Worm (Caenorhabditis elegans) whole organism, late embryonic: Measurements from ENCODE around the gene C11H1.5.

ENCODE experiments used
- C38D4.7 ChIP-seq: fragments of 200-800 bp; sonication (Bioruptor generic); optimal IDR thresholded peaks from 2 replicates; lab custom pipeline; 2018; ENCODE audit warnings: mild to moderate bottlenecking, missing genetic modification characterization, moderate library complexity, missing compliant biosample characterization
- K02D7.2 ChIP-seq: sonication (generic microtip); optimal IDR thresholded peaks from 2 replicates; lab custom pipeline; 2017; ENCODE audit warnings: mild to moderate bottlenecking, missing genetic modification characterization, missing compliant biosample characterization
- K09A11.1 ChIP-seq: sonication (generic microtip); optimal IDR thresholded peaks from 2 replicates; lab custom pipeline; 2017; ENCODE audit warnings: antibody characterized with exemption, mild to moderate bottlenecking, missing genetic modification characterization, missing compliant biosample characterization; ENCODE audit not compliant: insufficient read depth
- T23F11.4 ChIP-seq: fragments of 200-800 bp; sonication (Bioruptor generic); optimal IDR thresholded peaks from 2 replicates; lab custom pipeline; 2018; ENCODE audit warnings: mild to moderate bottlenecking, missing genetic modification characterization, missing compliant biosample characterization
- Y22D7AL.16 ChIP-seq: sonication (generic microtip); optimal IDR thresholded peaks from 2 replicates; lab custom pipeline; 2016; ENCODE audit warnings: missing genetic modification characterization, missing compliant biosample characterization
- ceh-18 ChIP-seq: sonication (generic microtip); optimal IDR thresholded peaks from 2 replicates; lab custom pipeline; 2016; ENCODE audit warnings: missing genetic modification characterization, missing compliant biosample characterization
- ceh-2 ChIP-seq: sonication (generic microtip); optimal IDR thresholded peaks from 2 replicates; lab custom pipeline; 2016; ENCODE audit warnings: missing genotype, missing genetic modification characterization, missing compliant biosample characterization
- ceh-24 ChIP-seq: sonication (generic microtip); optimal IDR thresholded peaks from 2 replicates; lab custom pipeline; 2016; ENCODE audit warnings: mild to moderate bottlenecking, missing genetic modification characterization, missing compliant biosample characterization
- ceh-34 ChIP-seq: sonication (generic microtip); optimal IDR thresholded peaks from 2 replicates; lab custom pipeline; 2016; ENCODE audit warnings: mild to moderate bottlenecking, missing genetic modification characterization, missing compliant biosample characterization
- ceh-45 ChIP-seq: fragments of 200-800 bp; sonication (Bioruptor generic); IDR thresholded peaks from 2 replicates; pipeline ENCODE4 v1.3.6; 2022; ENCODE audit warnings: missing genetic modification reagents, missing genetic modification characterization, missing compliant biosample characterization
- ceh-48 ChIP-seq: sonication (generic microtip); optimal IDR thresholded peaks from 2 replicates; lab custom pipeline; 2016; ENCODE audit warnings: missing genetic modification characterization, inconsistent platforms, missing compliant biosample characterization
- ceh-6 ChIP-seq: fragments of 200-800 bp; sonication (Bioruptor generic); optimal IDR thresholded peaks from 2 replicates; lab custom pipeline; 2018; ENCODE audit warnings: mild to moderate bottlenecking, missing genetic modification characterization, missing compliant biosample characterization
- ceh-9 ChIP-seq: sonication (generic microtip); optimal IDR thresholded peaks from 2 replicates; lab custom pipeline; 2016; ENCODE audit warnings: mild to moderate bottlenecking, missing genetic modification characterization, inconsistent platforms, missing compliant biosample characterization
- che-1 ChIP-seq: sonication (generic microtip); optimal IDR thresholded peaks from 2 replicates; lab custom pipeline; 2016; ENCODE audit warnings: mild to moderate bottlenecking, missing genetic modification characterization, missing compliant biosample characterization
- dmd-4 ChIP-seq: sonication (generic microtip); optimal IDR thresholded peaks from 2 replicates; lab custom pipeline; 2016; ENCODE audit warnings: borderline replicate concordance, missing genetic modification characterization, missing compliant biosample characterization
- dve-1 ChIP-seq: sonication (generic microtip); optimal IDR thresholded peaks from 2 replicates; lab custom pipeline; 2017; ENCODE audit warnings: antibody characterized with exemption, mild to moderate bottlenecking, missing genetic modification characterization, missing compliant biosample characterization
- elt-4 ChIP-seq: sonication (generic microtip); optimal IDR thresholded peaks from 2 replicates; lab custom pipeline; 2016; ENCODE audit warnings: missing genetic modification characterization, missing compliant biosample characterization
- ets-4 ChIP-seq: sonication (generic microtip); optimal IDR thresholded peaks from 2 replicates; lab custom pipeline; 2016; ENCODE audit warnings: missing genetic modification characterization, missing compliant biosample characterization
- eyg-1 ChIP-seq: sonication (generic microtip); optimal IDR thresholded peaks from 2 replicates; lab custom pipeline; 2016; ENCODE audit warnings: missing genotype, missing genetic modification characterization, missing compliant biosample characterization
- fax-1 ChIP-seq: sonication (generic microtip); optimal IDR thresholded peaks from 2 replicates; lab custom pipeline; 2016; ENCODE audit warnings: missing genotype, missing genetic modification characterization, missing compliant biosample characterization
- fkh-10 ChIP-seq: fragments of 150-350 bp; optimal IDR thresholded peaks from 2 replicates; lab custom pipeline; 2014; ENCODE audit warnings: missing biosample characterization, missing genetic modification reagents, missing genetic modification characterization
- fkh-6 ChIP-seq: sonication (generic microtip); optimal IDR thresholded peaks from 2 replicates; lab custom pipeline; 2016; ENCODE audit warnings: missing genetic modification characterization, missing compliant biosample characterization
- hlh-13 ChIP-seq: fragments of 200-800 bp; sonication (Bioruptor generic); optimal IDR thresholded peaks from 2 replicates; lab custom pipeline; 2018; ENCODE audit warnings: mild to moderate bottlenecking, missing genetic modification characterization, missing compliant biosample characterization
- hlh-30 ChIP-seq: sonication (generic microtip); optimal IDR thresholded peaks from 2 replicates; lab custom pipeline; 2017; ENCODE audit warnings: antibody characterized with exemption, missing genetic modification characterization, missing compliant biosample characterization; ENCODE audit not compliant: insufficient read depth
- hlh-6 ChIP-seq: sonication (generic microtip); optimal IDR thresholded peaks from 2 replicates; lab custom pipeline; 2016; ENCODE audit warnings: missing genotype, missing genetic modification characterization, missing compliant biosample characterization
- lim-6 ChIP-seq: sonication (generic microtip); optimal IDR thresholded peaks from 2 replicates; lab custom pipeline; 2016; ENCODE audit warnings: missing genetic modification characterization, missing compliant biosample characterization
- madf-2 ChIP-seq: sonication (generic microtip); optimal IDR thresholded peaks from 2 replicates; lab custom pipeline; 2017; ENCODE audit warnings: missing genetic modification characterization, missing compliant biosample characterization
- mec-3 ChIP-seq: sonication (generic microtip); optimal IDR thresholded peaks from 2 replicates; lab custom pipeline; 2016; ENCODE audit warnings: borderline replicate concordance, missing genetic modification characterization, missing compliant biosample characterization
- nfya-1 ChIP-seq: sonication (generic microtip); optimal IDR thresholded peaks from 2 replicates; lab custom pipeline; 2017; ENCODE audit warnings: missing genetic modification characterization, mild to moderate bottlenecking, missing compliant biosample characterization, antibody characterized with exemption, moderate library complexity
- nhr-232 ChIP-seq: sonication (generic microtip); optimal IDR thresholded peaks from 2 replicates; lab custom pipeline; 2016; ENCODE audit warnings: missing genetic modification characterization, missing compliant biosample characterization
- npax-4 ChIP-seq: sonication (generic microtip); optimal IDR thresholded peaks from 2 replicates; lab custom pipeline; 2016; ENCODE audit warnings: missing genetic modification characterization, missing compliant biosample characterization
- pag-3 ChIP-seq: sonication (generic microtip); optimal IDR thresholded peaks from 2 replicates; lab custom pipeline; 2016; ENCODE audit warnings: missing compliant biosample characterization, missing genetic modification characterization, borderline replicate concordance
- pat-9 ChIP-seq: fragments of 200-800 bp; sonication (Bioruptor generic); optimal IDR thresholded peaks from 2 replicates; lab custom pipeline; 2018; ENCODE audit warnings: mild to moderate bottlenecking, missing genetic modification characterization, moderate library complexity, missing compliant biosample characterization
- pax-1 ChIP-seq: fragments of 150-350 bp; optimal IDR thresholded peaks from 2 replicates; lab custom pipeline; 2014; ENCODE audit warnings: missing biosample characterization, missing genetic modification characterization
- pha-4 ChIP-seq: fragments of 150-350 bp; optimal IDR thresholded peaks from 2 replicates; lab custom pipeline; 2018; ENCODE audit warnings: missing biosample characterization, missing genetic modification reagents, missing genetic modification characterization
- pqm-1 ChIP-seq: sonication (generic microtip); optimal IDR thresholded peaks from 2 replicates; lab custom pipeline; 2016; ENCODE audit warnings: missing genetic modification characterization, missing compliant biosample characterization
- pros-1 ChIP-seq: fragments of 150-350 bp; optimal IDR thresholded peaks from 2 replicates; lab custom pipeline; 2014; ENCODE audit warnings: missing biosample characterization, missing genetic modification reagents, missing genetic modification characterization
- ref-2 ChIP-seq: sonication (generic microtip); optimal IDR thresholded peaks from 2 replicates; lab custom pipeline; 2016; ENCODE audit warnings: missing genetic modification characterization, missing compliant biosample characterization
- sox-2 ChIP-seq: fragments of 200-800 bp; sonication (Bioruptor generic); IDR thresholded peaks from 2 replicates; pipeline ENCODE4 v1.3.6; 2022; ENCODE audit warnings: missing genetic modification reagents, missing genetic modification characterization, missing compliant biosample characterization
- syd-9 ChIP-seq: sonication (generic microtip); optimal IDR thresholded peaks from 2 replicates; lab custom pipeline; 2016; ENCODE audit warnings: mild to moderate bottlenecking, missing genetic modification characterization, moderate library complexity, missing compliant biosample characterization
- tbx-2 ChIP-seq: sonication (generic microtip); optimal IDR thresholded peaks from 2 replicates; lab custom pipeline; 2016; ENCODE audit warnings: missing genetic modification characterization, missing compliant biosample characterization
- tbx-7 ChIP-seq: sonication (generic microtip); optimal IDR thresholded peaks from 2 replicates; lab custom pipeline; 2016; ENCODE audit warnings: missing genotype, missing genetic modification characterization, missing compliant biosample characterization
- ttx-3 ChIP-seq: sonication (generic microtip); optimal IDR thresholded peaks from 2 replicates; lab custom pipeline; 2016; ENCODE audit warnings: missing genetic modification reagents, missing genetic modification characterization, missing compliant biosample characterization
- unc-3 ChIP-seq, 2 experiments: fragments of 200-800 bp in 1 of 2; sonication (Bioruptor generic) in 1 of 2; sonication (generic microtip) in 1 of 2; conservative IDR thresholded peaks in 1 of 2; optimal IDR thresholded peaks in 1 of 2; 2 replicates each; pipeline versions ENCODE4 v1.3.6 to Lab custom; 2016 to 2022; ENCODE audit warnings: missing compliant biosample characterization in 2 of 2, missing genetic modification characterization in 2 of 2, missing genetic modification reagents in 1 of 2
- unc-55 ChIP-seq: sonication (generic microtip); optimal IDR thresholded peaks from 2 replicates; lab custom pipeline; 2017; ENCODE audit warnings: missing biosample characterization, missing genetic modification reagents, missing genetic modification characterization
- unc-86 ChIP-seq: sonication (generic microtip); optimal IDR thresholded peaks from 2 replicates; lab custom pipeline; 2016; ENCODE audit warnings: missing genetic modification characterization, missing compliant biosample characterization
- zip-5 ChIP-seq: sonication (generic microtip); optimal IDR thresholded peaks from 2 replicates; lab custom pipeline; 2016; ENCODE audit warnings: missing genetic modification characterization, missing compliant biosample characterization
- ztf-16 ChIP-seq: sonication (generic microtip); optimal IDR thresholded peaks from 2 replicates; lab custom pipeline; 2017; ENCODE audit warnings: missing genetic modification characterization, missing compliant biosample characterization

C11H1.5 gene

ce11 chrX:14297209-14297608, 5.8 kb downstream of the C11H1.5 start (continued):
- TF ChIP-seq pax-1 (tag; lab: Kevin White, UChicago) (no peak), ceh-34 (tag; lab: Kevin White, UChicago) (peak; percentile 65), eyg-1 (tag; lab: Kevin White, UChicago) (peak; percentile 41)

ce11 chrX:14296559-14296958, 6.4 kb downstream of the C11H1.5 start, which contains the start of gene madd-3:
Gene madd-3 (minus strand): TSS chrX:14296659.
- TF ChIP-seq sox-2 (GFP tag; lab: Robert Waterston, UW) (no peak), ceh-48 (tag; lab: Kevin White, UChicago) (no peak), ceh-6 (GFP tag; lab: Kevin White, UChicago) (no peak), pha-4 (tag; lab: Kevin White, UChicago) (no peak)

ce11 chrX:14292632-14293031, 10.3 kb downstream of the C11H1.5 start:
- TF ChIP-seq hlh-30 (tag; lab: Kevin White, UChicago) (no peak), sox-2 (GFP tag; lab: Robert Waterston, UW) (no peak), dmd-4 (tag; lab: Kevin White, UChicago) (no peak), ceh-9 (no peak), pat-9 (peak; percentile 20), ttx-3 (no peak), K02D7.2 (no peak), ceh-45 (GFP tag; lab: Robert Waterston, UW) (no peak), npax-4 (tag; lab: Kevin White, UChicago) (no peak), pag-3 (tag; lab: Kevin White, UChicago) (no peak), lim-6 (tag; lab: Kevin White, UChicago) (no peak), tbx-2 (tag; lab: Kevin White, UChicago) (peak; percentile 30), K09A11.1 (tag; lab: Kevin White, UChicago) (no peak), ceh-2 (tag; lab: Kevin White, UChicago) (no peak), T23F11.4 (GFP tag; lab: Kevin White, UChicago) (no peak), mec-3 (tag; lab: Kevin White, UChicago) (no peak), nhr-232 (tag; lab: Kevin White, UChicago) (no peak), nfya-1 (tag; lab: Kevin White, UChicago) (peak; percentile 12), elt-4 (tag; lab: Kevin White, UChicago) (no peak), pros-1 (tag; lab: Kevin White, UChicago) (no peak), ref-2 (tag; lab: Kevin White, UChicago) (no peak), fax-1 (tag; lab: Kevin White, UChicago) (no peak), ceh-18 (tag; lab: Kevin White, UChicago) (peak; percentile 90), ztf-16 (tag; lab: Kevin White, UChicago) (no peak), unc-55 (GFP tag; lab: Kevin White, UChicago) (peak; percentile 65), ceh-48 (tag; lab: Kevin White, UChicago) (no peak), ceh-24 (tag; lab: Kevin White, UChicago) (no peak), fkh-6 (tag; lab: Kevin White, UChicago) (no peak), unc-86 (tag; lab: Kevin White, UChicago) (no peak), dve-1 (tag; lab: Kevin White, UChicago) (no peak), eyg-1 (tag; lab: Kevin White, UChicago) (no peak), Y22D7AL.16 (no peak), syd-9 (tag; lab: Kevin White, UChicago) (peak; percentile 12), C38D4.7 (no peak), pax-1 (tag; lab: Kevin White, UChicago) (no peak), che-1 (tag; lab: Kevin White, UChicago) (no peak), tbx-7 (tag; lab: Kevin White, UChicago) (no peak), pqm-1 (tag; lab: Kevin White, UChicago) (no peak), zip-5 (no peak), hlh-6 (tag; lab: Kevin White, UChicago) (no peak), unc-3 (GFP tag; conservative IDR thresholded peaks at IDR 0.05; lab: Robert Waterston, UW) (no peak), unc-3 (tag; optimal IDR thresholded peaks at IDR 0.05; lab: Kevin White, UChicago) (no peak), hlh-13 (GFP tag; lab: Kevin White, UChicago) (no peak), madf-2 (tag; lab: Kevin White, UChicago) (no peak), ets-4 (tag; lab: Kevin White, UChicago) (no peak), fkh-10 (GFP tag; lab: Kevin White, UChicago) (no peak)
